Fruit fly (Drosophila melanogaster) whole organism, prepupa: ENCODE data around the gene CG32106.

Experiments
- Blimp-1 ChIP-seq: fragments of 200-800 bp; sonication (Bioruptor generic); optimal IDR thresholded peaks from 3 replicates; lab custom pipeline; 2017; ENCODE audit warnings: missing biosample characterization, missing genetic modification characterization, mild to moderate bottlenecking, moderate library complexity, missing genetic modification reagents
- CG10631 ChIP-seq: fragments of 200-800 bp; sonication (Bioruptor generic); optimal IDR thresholded peaks from 2 replicates; lab custom pipeline; 2016; ENCODE audit warnings: missing biosample characterization, missing genetic modification characterization
- CG16779 ChIP-seq: fragments of 200-800 bp; sonication (Bioruptor generic); optimal IDR thresholded peaks from 3 replicates; lab custom pipeline; 2017; ENCODE audit warnings: missing biosample characterization, mild to moderate bottlenecking, missing genetic modification characterization
- CG32006 ChIP-seq: fragments of 200-800 bp; sonication (Bioruptor generic); optimal IDR thresholded peaks from 3 replicates; lab custom pipeline; 2017; ENCODE audit warnings: missing biosample characterization, mild to moderate bottlenecking, missing genetic modification characterization
- CG3919 ChIP-seq: fragments of 200-800 bp; sonication (Bioruptor generic); optimal IDR thresholded peaks from 3 replicates; lab custom pipeline; 2016; ENCODE audit warnings: missing biosample characterization, missing genetic modification characterization
- CG7368 ChIP-seq: fragments of 200-800 bp; sonication (Bioruptor generic); optimal IDR thresholded peaks from 3 replicates; lab custom pipeline; 2016; ENCODE audit warnings: missing biosample characterization, missing genetic modification characterization
- CG8632 ChIP-seq: fragments of 200-800 bp; sonication (Bioruptor generic); optimal IDR thresholded peaks from 3 replicates; lab custom pipeline; 2016; ENCODE audit warnings: missing biosample characterization, missing genetic modification characterization
- Eip75B ChIP-seq: fragments of 200-800 bp; sonication (Bioruptor generic); optimal IDR thresholded peaks from 3 replicates; lab custom pipeline; 2016; ENCODE audit warnings: missing biosample characterization, missing genetic modification characterization
- Ets21C ChIP-seq: fragments of 200-800 bp; sonication (Bioruptor generic); optimal IDR thresholded peaks from 3 replicates; lab custom pipeline; 2016; ENCODE audit warnings: missing biosample characterization, missing genetic modification characterization
- Hr39 ChIP-seq: fragments of 200-800 bp; sonication (Bioruptor generic); optimal IDR thresholded peaks from 2 replicates; lab custom pipeline; 2016; ENCODE audit warnings: missing biosample characterization, missing genetic modification characterization
- Hr4 ChIP-seq: fragments of 200-800 bp; sonication (Bioruptor generic); optimal IDR thresholded peaks from 3 replicates; lab custom pipeline; 2016; ENCODE audit warnings: missing biosample characterization, missing genetic modification characterization
- Sox102F ChIP-seq: fragments of 200-800 bp; sonication (Bioruptor generic); optimal IDR thresholded peaks from 2 replicates; lab custom pipeline; 2016; ENCODE audit warnings: missing biosample characterization, mild to moderate bottlenecking, missing genetic modification characterization
- fd59A ChIP-seq: fragments of 200-800 bp; sonication (Bioruptor generic); optimal IDR thresholded peaks from 2 replicates; lab custom pipeline; 2017; ENCODE audit warnings: missing biosample characterization, mild to moderate bottlenecking, missing genetic modification characterization, missing genetic modification reagents

dm6 chr3L:12734550-12735012 is 43.9 kb downstream of the CG32106 start, which contains the start of the genes SmD1 and Ptp69D:
- TF ChIP-seq CG10631 (GFP tag; lab: Kevin White, UChicago) (peak; percentile 63), Eip75B (no peak), Blimp-1 (GFP tag; lab: Kevin White, UChicago) (no peak), fd59A (GFP tag; lab: Kevin White, UChicago) (no peak), CG16779 (tag; lab: Kevin White, UChicago) (no peak), CG8632 (GFP tag; lab: Kevin White, UChicago) (no peak), Hr39 (GFP tag; lab: Kevin White, UChicago) (no peak), CG7368 (GFP tag; lab: Kevin White, UChicago) (no peak), Hr4 (peak; percentile 13), CG32006 (GFP tag; lab: Kevin White, UChicago) (no peak), Ets21C (no peak), Sox102F (GFP tag; lab: Kevin White, UChicago) (no peak), CG3919 (no peak)
